Worm (Caenorhabditis elegans): Measurements from ENCODE around the gene prmt-6.

Gene prmt-6

ce11 chrIV:2113362-2114056 is 17.3 kb upstream of the prmt-6 start, which contains the start of gene C23H5.8:
Gene C23H5.8 (minus strand): TSS chrIV:2113412.
- TF ChIP-seq elt-2 (tag; optimal IDR thresholded peaks at IDR 0.05) (peak; percentile 54), ztf-4 (tag; optimal IDR thresholded peaks at IDR 0.05) (no peak), nhr-76 (tag; optimal IDR thresholded peaks at IDR 0.05) (no peak), pqm-1 (tag; optimal IDR thresholded peaks at IDR 0.05) (peak; percentile 28)

- TF ChIP-seq fos-1 (tag; optimal IDR thresholded peaks at IDR 0.05) (no peak), sea-2 (GFP tag; optimal IDR thresholded peaks at IDR 0.05) (no peak), nhr-43 (tag; optimal IDR thresholded peaks at IDR 0.05; ENCODE audit: poor library complexity, severe bottlenecking) (no peak), lsy-12 (tag; optimal IDR thresholded peaks at IDR 0.05) (no peak), fkh-2 (tag; optimal IDR thresholded peaks at IDR 0.05) (no peak), jun-1 (tag; optimal IDR thresholded peaks at IDR 0.05) (no peak), mml-1 (tag; optimal IDR thresholded peaks at IDR 0.05) (no peak), nfya-1 (tag; optimal IDR thresholded peaks at IDR 0.05; ENCODE audit: insufficient read depth) (no peak), skn-1 (tag; optimal IDR thresholded peaks at IDR 0.05) (no peak)
Measured at ce11 chrIV:2114337-2114736, 16.4 kb upstream of the prmt-6 start, which contains the start of gene xbx-4. Gene xbx-4 (plus strand): TSS chrIV:2114637.

- no peak for TF ChIP-seq jun-1 (tag; optimal IDR thresholded peaks at IDR 0.05)
- no peak for TF ChIP-seq ztf-4 (tag; optimal IDR thresholded peaks at IDR 0.05)
- TF ChIP-seq lin-39 (tag; optimal IDR thresholded peaks at IDR 0.05): no peak
- no peak for TF ChIP-seq ZK546.5 (tag; optimal IDR thresholded peaks at IDR 0.05)
- no peak for TF ChIP-seq zag-1 (tag; optimal IDR thresholded peaks at IDR 0.05)
- TF ChIP-seq lin-15B (tag; optimal IDR thresholded peaks at IDR 0.05): no peak
- TF ChIP-seq mml-1 (tag; optimal IDR thresholded peaks at IDR 0.05): no peak
- no peak for TF ChIP-seq ztf-11 (tag; optimal IDR thresholded peaks at IDR 0.05)
- TF ChIP-seq daf-12 (tag; optimal IDR thresholded peaks at IDR 0.05): no peak
- no peak for TF ChIP-seq tbx-2 (tag; optimal IDR thresholded peaks at IDR 0.05)
- no peak for TF ChIP-seq nhr-237 (tag; optimal IDR thresholded peaks at IDR 0.05)
- TF ChIP-seq egl-27 (tag; optimal IDR thresholded peaks at IDR 0.05): no peak
- TF ChIP-seq fkh-10 (GFP tag; optimal IDR thresholded peaks at IDR 0.05): no peak
- TF ChIP-seq elt-1 (tag; optimal IDR thresholded peaks at IDR 0.05): no peak
- TF ChIP-seq eor-1 (tag; optimal IDR thresholded peaks at IDR 0.05): no peak
- TF ChIP-seq ceh-28 (tag; optimal IDR thresholded peaks at IDR 0.05): no peak
- no peak for TF ChIP-seq egl-5 (tag; optimal IDR thresholded peaks at IDR 0.05)
- no peak for TF ChIP-seq ceh-9 (tag; optimal IDR thresholded peaks at IDR 0.05)
- no peak for TF ChIP-seq R02D3.7 (tag; optimal IDR thresholded peaks at IDR 0.05)
Measured at ce11 chrIV:2117268-2117667, 13.5 kb upstream of the prmt-6 start.

- TF ChIP-seq elt-1 (tag; optimal IDR thresholded peaks at IDR 0.05) (no peak), daf-12 (tag; optimal IDR thresholded peaks at IDR 0.05) (no peak), nhr-12 (tag; optimal IDR thresholded peaks at IDR 0.05) (no peak), nhr-237 (tag; optimal IDR thresholded peaks at IDR 0.05) (no peak), pqm-1 (tag; optimal IDR thresholded peaks at IDR 0.05) (no peak), nfya-1 (tag; optimal IDR thresholded peaks at IDR 0.05; ENCODE audit: insufficient read depth) (no peak), ama-1 (optimal IDR thresholded peaks at IDR 0.05) (no peak), eor-1 (tag; optimal IDR thresholded peaks at IDR 0.05) (no peak), elt-2 (tag; optimal IDR thresholded peaks at IDR 0.05) (no peak), ztf-11 (tag; optimal IDR thresholded peaks at IDR 0.05) (no peak), egl-27 (tag; optimal IDR thresholded peaks at IDR 0.05) (no peak), nhr-23 (tag; optimal IDR thresholded peaks at IDR 0.05) (no peak), snpc-4 (tag; optimal IDR thresholded peaks at IDR 0.05) (no peak), fkh-2 (tag; optimal IDR thresholded peaks at IDR 0.05) (no peak), lin-39 (tag; optimal IDR thresholded peaks at IDR 0.05) (no peak), fos-1 (tag; optimal IDR thresholded peaks at IDR 0.05) (no peak), ceh-28 (tag; optimal IDR thresholded peaks at IDR 0.05) (no peak), unc-62 (GFP tag; optimal IDR thresholded peaks at IDR 0.05) (no peak), sea-2 (GFP tag; optimal IDR thresholded peaks at IDR 0.05) (no peak)
Measured at ce11 chrIV:2122488-2122887, 8.3 kb upstream of the prmt-6 start, which contains the start of gene glb-7. Gene glb-7 (plus strand): TSS chrIV:2122788.

Measured in whole organism, L3 larva.